Fruit fly (Drosophila melanogaster) whole organism, embryonic: ENCODE results near the gene mEFG1.
A peak's percentile ranks its signal among the peaks of the same experiment; 100 is the strongest.

ENCODE experiments used
- Aef1 ChIP-seq: fragments of 200-800 bp; sonication (Bioruptor generic); IDR thresholded peaks from 3 replicates; pipeline ENCODE4 v1.3.6; 2022; ENCODE audit warnings: missing biosample characterization, missing genetic modification characterization
- Awh ChIP-seq: fragments of 200-800 bp; sonication (Bioruptor generic); IDR thresholded peaks from 2 replicates; pipeline ENCODE4, ENCODE4 v1.3.6; 2022; ENCODE audit warnings: missing biosample characterization, missing genetic modification characterization
- CG10979 ChIP-seq: fragments of 200-800 bp; sonication (Bioruptor generic); optimal IDR thresholded peaks from 2 replicates; lab custom pipeline; 2018; ENCODE audit warnings: missing biosample characterization, mild to moderate bottlenecking, missing genetic modification characterization, moderate library complexity
- CG13775 ChIP-seq: fragments of 200-800 bp; sonication (Bioruptor generic); optimal IDR thresholded peaks from 3 replicates; lab custom pipeline; 2017; ENCODE audit warnings: missing biosample characterization, mild to moderate bottlenecking, missing genetic modification characterization
- CG14050 ChIP-seq: fragments of 200-800 bp; sonication (Bioruptor generic); IDR thresholded peaks from 3 replicates; pipeline ENCODE4 v1.3.6; 2022; ENCODE audit warnings: missing biosample characterization, missing genetic modification characterization
- CG15073 ChIP-seq: fragments of 200-800 bp; sonication (Bioruptor generic); optimal IDR thresholded peaks from 2 replicates; lab custom pipeline; 2016; ENCODE audit warnings: missing biosample characterization, missing genetic modification characterization
- CG15479 ChIP-seq: fragments of 200-800 bp; sonication (Bioruptor generic); optimal IDR thresholded peaks from 3 replicates; lab custom pipeline; 2019; ENCODE audit warnings: missing biosample characterization, mild to moderate bottlenecking, missing genetic modification characterization, moderate library complexity
- CG17186 ChIP-seq: fragments of 200-800 bp; sonication (Bioruptor generic); optimal IDR thresholded peaks from 3 replicates; lab custom pipeline; 2017; ENCODE audit warnings: missing biosample characterization, missing genetic modification reagents, missing genetic modification characterization
- CG17568 ChIP-seq: fragments of 200-800 bp; sonication (Bioruptor generic); optimal IDR thresholded peaks from 2 replicates; lab custom pipeline; 2018; ENCODE audit warnings: missing biosample characterization, mild to moderate bottlenecking, missing genetic modification characterization, moderate library complexity
- CG1792 ChIP-seq: fragments of 200-800 bp; sonication (Bioruptor generic); optimal IDR thresholded peaks from 2 replicates; lab custom pipeline; 2016; ENCODE audit warnings: missing biosample characterization, missing genetic modification characterization
- CG18011 ChIP-seq: fragments of 200-800 bp; sonication (Bioruptor generic); optimal IDR thresholded peaks from 2 replicates; lab custom pipeline; 2017; ENCODE audit warnings: missing biosample characterization, missing genetic modification characterization, mild to moderate bottlenecking, moderate library complexity, missing genotype
- CG33213 ChIP-seq: fragments of 200-800 bp; sonication (Bioruptor generic); optimal IDR thresholded peaks from 3 replicates; lab custom pipeline; 2016; ENCODE audit warnings: missing biosample characterization, missing genetic modification characterization
- CG4404 ChIP-seq: fragments of 200-800 bp; sonication (Bioruptor generic); IDR thresholded peaks from 2 replicates; pipeline ENCODE4 v1.3.6; 2022; ENCODE audit warnings: missing biosample characterization, missing genetic modification characterization
- CG4854 ChIP-seq: fragments of 200-800 bp; sonication (Bioruptor generic); optimal IDR thresholded peaks from 2 replicates; lab custom pipeline; 2016; ENCODE audit warnings: missing biosample characterization, missing genetic modification characterization, inconsistent platforms
- CG5180 ChIP-seq: fragments of 200-800 bp; sonication (Bioruptor generic); optimal IDR thresholded peaks from 3 replicates; lab custom pipeline; 2017; ENCODE audit warnings: missing biosample characterization, missing genetic modification characterization, mild to moderate bottlenecking, moderate library complexity, missing genetic modification reagents
- CG8290 ChIP-seq, 3 experiments: fragments of 200-800 bp; sonication (Bioruptor generic); optimal IDR thresholded peaks; 2 replicates each; lab custom pipeline; 2016 to 2019; ENCODE audit warnings: missing biosample characterization in 3 of 3, missing genetic modification characterization in 3 of 3, mild to moderate bottlenecking in 2 of 3, moderate library complexity in 1 of 3
- CG8924 ChIP-seq: fragments of 200-800 bp; optimal IDR thresholded peaks from 3 replicates; lab custom pipeline; 2019; ENCODE audit warnings: missing biosample characterization, mild to moderate bottlenecking, missing genetic modification characterization, moderate library complexity
- CG9817 ChIP-seq: fragments of 200-800 bp; sonication (Bioruptor generic); optimal IDR thresholded peaks from 2 replicates; lab custom pipeline; 2018; ENCODE audit warnings: missing biosample characterization, mild to moderate bottlenecking, missing genetic modification characterization, moderate library complexity
- HLHmδ ChIP-seq: fragments of 200-800 bp; sonication (Bioruptor generic); optimal IDR thresholded peaks from 2 replicates; lab custom pipeline; 2018; ENCODE audit warnings: missing biosample characterization, mild to moderate bottlenecking, missing genetic modification characterization, moderate library complexity
- Hmx ChIP-seq: fragments of 200-800 bp; sonication (Bioruptor generic); optimal IDR thresholded peaks from 2 replicates; lab custom pipeline; 2016; ENCODE audit warnings: missing biosample characterization, missing genetic modification characterization
- Lim3 ChIP-seq: fragments of 200-800 bp; sonication (Bioruptor generic); IDR thresholded peaks from 2 replicates; pipeline ENCODE4 v1.3.6; 2022; ENCODE audit warnings: missing biosample characterization, missing genetic modification characterization
- Mrtf ChIP-seq: fragments of 200-800 bp; sonication (Bioruptor generic); IDR thresholded peaks from 3 replicates; pipeline ENCODE4 v1.3.6; 2022; ENCODE audit warnings: missing biosample characterization, missing genetic modification characterization
- NC2α ChIP-seq: fragments of 200-800 bp; sonication (Bioruptor generic); optimal IDR thresholded peaks from 2 replicates; lab custom pipeline; 2016; ENCODE audit warnings: missing biosample characterization, missing genetic modification characterization
- PHDP ChIP-seq: fragments of 200-800 bp; sonication (Bioruptor generic); optimal IDR thresholded peaks from 3 replicates; lab custom pipeline; 2018; ENCODE audit warnings: missing biosample characterization, mild to moderate bottlenecking, missing genetic modification characterization, moderate library complexity
- Rx ChIP-seq: fragments of 200-800 bp; sonication (Bioruptor generic); IDR thresholded peaks from 2 replicates; pipeline ENCODE4 v1.3.6; 2022; ENCODE audit warnings: missing biosample characterization, missing genetic modification characterization
- Usf ChIP-seq: fragments of 200-800 bp; sonication (Bioruptor generic); optimal IDR thresholded peaks from 2 replicates; lab custom pipeline; 2017; ENCODE audit warnings: missing genotype, missing biosample characterization, missing genetic modification characterization
- Xrp1 ChIP-seq: fragments of 200-800 bp; sonication (Bioruptor generic); IDR thresholded peaks from 2 replicates; pipeline ENCODE4 v1.3.6; 2022; ENCODE audit warnings: missing biosample characterization, missing genetic modification characterization
- ac ChIP-seq: fragments of 200-800 bp; sonication (Bioruptor generic); optimal IDR thresholded peaks from 3 replicates; lab custom pipeline; 2017; ENCODE audit warnings: missing biosample characterization, mild to moderate bottlenecking, missing genetic modification characterization
- ara ChIP-seq: fragments of 200-800 bp; sonication (Bioruptor generic); IDR thresholded peaks from 2 replicates; pipeline ENCODE4 v1.3.6; 2022; ENCODE audit warnings: missing biosample characterization, missing genetic modification characterization
- bcd ChIP-seq: fragments of 200-800 bp; sonication (Bioruptor generic); optimal IDR thresholded peaks from 2 replicates; lab custom pipeline; 2017; ENCODE audit warnings: missing biosample characterization, mild to moderate bottlenecking, missing genetic modification characterization
- br ChIP-seq: fragments of >200 bp; optimal IDR thresholded peaks from 2 replicates; lab custom pipeline; 2017
- chif ChIP-seq, 2 experiments: fragments of 200-800 bp; sonication (Bioruptor generic); optimal IDR thresholded peaks; 3 replicates each; lab custom pipeline; 2016; ENCODE audit warnings: missing biosample characterization in 2 of 2, missing genetic modification characterization in 2 of 2
- chinmo ChIP-seq: fragments of 200-800 bp; sonication (Bioruptor generic); IDR thresholded peaks from 4 replicates; pipeline ENCODE4 v1.3.6; 2022; ENCODE audit warnings: missing biosample characterization, missing genetic modification characterization; ENCODE audit not compliant: partially characterized antibody
- crc ChIP-seq: fragments of 200-800 bp; sonication (Bioruptor generic); optimal IDR thresholded peaks from 2 replicates; lab custom pipeline; 2016; ENCODE audit warnings: missing biosample characterization, missing genetic modification characterization
- crol ChIP-seq: fragments of 200-800 bp; sonication (Bioruptor generic); IDR thresholded peaks from 2 replicates; pipeline ENCODE4 v1.3.6; 2022; ENCODE audit warnings: missing biosample characterization, missing genetic modification characterization
- da ChIP-seq: fragments of 200-800 bp; sonication (Bioruptor generic); optimal IDR thresholded peaks from 2 replicates; lab custom pipeline; 2016; ENCODE audit warnings: missing biosample characterization, missing genetic modification characterization
- danr ChIP-seq: fragments of 200-800 bp; sonication (Bioruptor generic); IDR thresholded peaks from 2 replicates; pipeline ENCODE4 v1.3.6; 2022; ENCODE audit warnings: missing biosample characterization, missing genetic modification characterization
- fru ChIP-seq: fragments of >200 bp; optimal IDR thresholded peaks from 2 replicates; lab custom pipeline; 2017
- gt ChIP-seq: fragments of 200-800 bp; sonication (Bioruptor generic); IDR thresholded peaks from 2 replicates; pipeline ENCODE4 v1.3.6; 2022; ENCODE audit warnings: missing biosample characterization, missing genetic modification characterization
- hkb ChIP-seq, 2 experiments: fragments of 200-800 bp in 1 of 2; fragments of >200 bp in 1 of 2; sonication (Bioruptor generic) in 1 of 2; IDR thresholded peaks in 1 of 2; optimal IDR thresholded peaks in 1 of 2; 2 replicates each; pipeline versions ENCODE4 v1.3.6 to Lab custom; 2017 to 2022; ENCODE audit warnings: missing biosample characterization in 1 of 2, missing genetic modification characterization in 1 of 2
- inv ChIP-seq: fragments of 200-800 bp; sonication (Bioruptor generic); IDR thresholded peaks from 2 replicates; pipeline ENCODE4 v1.3.6; 2022; ENCODE audit warnings: missing biosample characterization, missing genetic modification characterization; ENCODE audit not compliant: partially characterized antibody
- lilli ChIP-seq: fragments of 200-800 bp; sonication (Bioruptor generic); optimal IDR thresholded peaks from 3 replicates; lab custom pipeline; 2016; ENCODE audit warnings: missing biosample characterization, missing genetic modification characterization
- maf-S ChIP-seq: fragments of 200-800 bp; sonication (Bioruptor generic); optimal IDR thresholded peaks from 2 replicates; lab custom pipeline; 2016; ENCODE audit warnings: missing biosample characterization, missing genetic modification characterization
- p53 ChIP-seq: fragments of 200-800 bp; sonication (Bioruptor generic); optimal IDR thresholded peaks from 2 replicates; lab custom pipeline; 2016; ENCODE audit warnings: missing biosample characterization, missing genetic modification characterization
- peb ChIP-seq: fragments of 200-800 bp; sonication (Bioruptor generic); IDR thresholded peaks from 2 replicates; pipeline ENCODE4 v1.3.6; 2022; ENCODE audit warnings: missing biosample characterization, missing genetic modification characterization
- prd ChIP-seq, 3 experiments: fragments of >200 bp in 2 of 3; fragments of 200-800 bp in 1 of 3; sonication (Bioruptor generic) in 1 of 3; optimal IDR thresholded peaks in 2 of 3; IDR thresholded peaks in 1 of 3; 2 replicates in 2 of 3; 3 replicates in 1 of 3; pipeline versions ENCODE4 v1.3.6 to Lab custom; 2017 to 2022; ENCODE audit warnings: missing biosample characterization in 1 of 3, missing genetic modification characterization in 1 of 3
- sc ChIP-seq, 3 experiments: fragments of >200 bp in 2 of 3; fragments of 200-800 bp in 1 of 3; sonication (Bioruptor generic) in 1 of 3; optimal IDR thresholded peaks; 2 replicates in 2 of 3; 3 replicates in 1 of 3; lab custom pipeline; 2017; ENCODE audit warnings: mild to moderate bottlenecking in 1 of 3, missing biosample characterization in 1 of 3, missing genetic modification characterization in 1 of 3, missing genetic modification reagents in 1 of 3
- sens ChIP-seq: fragments of 200-800 bp; sonication (Bioruptor generic); peaks from one replicate; lab custom pipeline; 2016; ENCODE audit warnings: missing biosample characterization, missing genetic modification characterization
- sna ChIP-seq: fragments of 200-800 bp; sonication (Bioruptor generic); IDR thresholded peaks from 2 replicates; pipeline ENCODE4 v1.3.6; 2022; ENCODE audit warnings: missing biosample characterization, missing genetic modification characterization; ENCODE audit not compliant: partially characterized antibody
- yki ChIP-seq: fragments of >200 bp; optimal IDR thresholded peaks from 3 replicates; lab custom pipeline; 2018

Gene mEFG1

DNA sequence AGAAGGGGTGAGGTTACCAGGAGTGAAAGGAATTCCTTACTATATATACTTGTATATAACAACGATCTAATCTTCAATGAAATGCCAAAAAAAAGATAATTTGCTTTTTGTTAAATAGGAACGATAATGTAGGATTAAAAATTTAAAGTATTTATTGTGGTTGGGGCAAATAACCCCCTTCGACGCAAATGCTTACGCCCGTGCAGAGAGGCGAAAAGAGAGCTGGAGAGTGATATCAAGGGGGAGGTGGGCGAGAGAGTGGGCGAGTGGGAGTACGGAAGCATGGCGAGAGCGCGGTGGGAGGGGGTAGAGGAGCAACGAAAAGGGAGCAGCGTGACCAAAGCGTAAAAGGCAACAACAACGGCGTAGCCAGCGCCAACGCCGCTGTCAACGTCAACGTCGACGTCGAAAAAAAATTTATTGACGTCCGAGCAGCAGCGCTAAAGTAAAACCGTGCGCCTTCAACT, 34.3 kb downstream of the mEFG1 start (continued):
- TF ChIP-seq CG13775 (peak; percentile 97), CG18011 (peak; percentile 91), CG9817 (peak; percentile 98), danr (GFP tag; lab: Robert Waterston, UW) (peak; percentile 98), sens (peak; percentile 100), bcd (peak; percentile 98), CG17186 (GFP tag; lab: Kevin White, UChicago) (peak; percentile 87), CG4404 (GFP tag; lab: Robert Waterston, UW) (peak; percentile 98), CG5180 (GFP tag; lab: Kevin White, UChicago) (peak; percentile 92), da (GFP tag; lab: Kevin White, UChicago) (peak; percentile 93), NC2α (peak; percentile 82), CG8924 (tag; lab: Kevin White, UChicago) (peak; percentile 99), PHDP (tag; lab: Kevin White, UChicago) (peak; percentile 99), lilli (GFP tag; lab: Kevin White, UChicago) (peak; percentile 98), Usf (GFP tag; lab: Kevin White, UChicago) (peak; percentile 95), CG8290 (GFP tag; optimal IDR thresholded peaks at IDR 0.05; lab: Kevin White, UChicago) (peak; percentile 86), CG8290 (tag; optimal IDR thresholded peaks at IDR 0.05; lab: Kevin White, UChicago) (peak; percentile 68 to 85), hkb (optimal IDR thresholded peaks at IDR 0.05; lab: Kevin White, UChicago) (no peak), hkb (GFP tag; IDR thresholded peaks at IDR 0.05; lab: Robert Waterston, UW) (peak; percentile 98), CG15073 (GFP tag; lab: Kevin White, UChicago) (peak; percentile 85), inv (GFP tag; lab: Robert Waterston, UW) (no peak), CG4854 (GFP tag; lab: Kevin White, UChicago) (peak; percentile 94), maf-S (GFP tag; lab: Kevin White, UChicago) (peak; percentile 95), HLHmδ (no peak), crol (GFP tag; lab: Robert Waterston, UW) (peak; percentile 99), Mrtf (peak; percentile 98), crc (GFP tag; lab: Kevin White, UChicago) (peak; percentile 89), CG1792 (peak; percentile 91), fru (lab: Kevin White, UChicago) (no peak), CG17568 (GFP tag; lab: Kevin White, UChicago) (peak; percentile 96), CG33213 (GFP tag; lab: Kevin White, UChicago) (peak; percentile 91), CG10979 (tag; lab: Kevin White, UChicago) (peak; percentile 98), gt (GFP tag; lab: Robert Waterston, UW) (peak; percentile 95), peb (GFP tag; lab: Robert Waterston, UW) (peak; percentile 97), br (no peak), Awh (GFP tag; lab: Robert Waterston, UW) (peak; percentile 98), p53 (peak; percentile 77), yki (lab: Kevin White, UChicago) (no peak), chif (GFP tag; optimal IDR thresholded peaks at IDR 0.05; lab: Kevin White, UChicago) (peak; percentile 97), chinmo (GFP tag; lab: Robert Waterston, UW) (peak; percentile 87; the same call in 2 of the 4 replicates), sna (GFP tag; lab: Robert Waterston, UW) (no peak), Rx (GFP tag; lab: Robert Waterston, UW) (peak; percentile 98), ara (GFP tag; lab: Robert Waterston, UW) (peak; percentile 98), ac (GFP tag; lab: Kevin White, UChicago) (peak; percentile 84), Lim3 (GFP tag; lab: Robert Waterston, UW) (peak; percentile 98), Aef1 (GFP tag; lab: Robert Waterston, UW) (peak; percentile 98), CG15479 (GFP tag; lab: Kevin White, UChicago) (peak; percentile 38), prd (optimal IDR thresholded peaks at IDR 0.05; lab: Kevin White, UChicago) (no peak), prd (GFP tag; IDR thresholded peaks at IDR 0.05; lab: Robert Waterston, UW) (peak; percentile 99), Xrp1 (GFP tag; lab: Robert Waterston, UW) (peak; percentile 99), CG14050 (GFP tag; lab: Robert Waterston, UW) (peak; percentile 98), sc (optimal IDR thresholded peaks at IDR 0.05; lab: Kevin White, UChicago) (no peak), sc (GFP tag; optimal IDR thresholded peaks at IDR 0.05; lab: Kevin White, UChicago) (peak; percentile 98), Hmx (GFP tag; lab: Kevin White, UChicago) (peak; percentile 78)
